Worm (Caenorhabditis elegans) whole organism, L3 larva: ENCODE data around the gene K09F6.10.

Experiments used
- egl-5 ChIP-seq: fragments of 150-350 bp; optimal IDR thresholded peaks from 2 replicates; lab custom pipeline; 2017; ENCODE audit warnings: missing biosample characterization, missing genetic modification reagents, missing genetic modification characterization, inconsistent platforms
- elt-2 ChIP-seq: sonication (generic microtip); optimal IDR thresholded peaks from 2 replicates; lab custom pipeline; 2016; ENCODE audit warnings: missing genetic modification reagents, mild to moderate bottlenecking, missing genetic modification characterization, missing compliant biosample characterization
- elt-3 ChIP-seq, 3 experiments: fragments of 150-350 bp in 1 of 3; sonication (generic microtip) in 2 of 3; optimal IDR thresholded peaks; 2 replicates in 2 of 3; 4 replicates in 1 of 3; lab custom pipeline; 2014 to 2017; ENCODE audit warnings: missing biosample characterization in 3 of 3, missing genetic modification characterization in 3 of 3
- mdl-1 ChIP-seq: fragments of 150-350 bp; optimal IDR thresholded peaks from 2 replicates; lab custom pipeline; 2014; ENCODE audit warnings: missing biosample characterization, missing genetic modification characterization
- pha-4 ChIP-seq: fragments of 150-350 bp; optimal IDR thresholded peaks from 2 replicates; lab custom pipeline; 2014; ENCODE audit warnings: missing biosample characterization, missing genetic modification reagents, missing genetic modification characterization
- skn-1 ChIP-seq: fragments of 150-350 bp; optimal IDR thresholded peaks from 2 replicates; lab custom pipeline; 2014; ENCODE audit warnings: missing biosample characterization, missing genetic modification characterization
- unc-39 ChIP-seq: sonication (generic microtip); optimal IDR thresholded peaks from 4 replicates; lab custom pipeline; 2017; ENCODE audit warnings: missing biosample characterization, missing genetic modification characterization

DNA sequence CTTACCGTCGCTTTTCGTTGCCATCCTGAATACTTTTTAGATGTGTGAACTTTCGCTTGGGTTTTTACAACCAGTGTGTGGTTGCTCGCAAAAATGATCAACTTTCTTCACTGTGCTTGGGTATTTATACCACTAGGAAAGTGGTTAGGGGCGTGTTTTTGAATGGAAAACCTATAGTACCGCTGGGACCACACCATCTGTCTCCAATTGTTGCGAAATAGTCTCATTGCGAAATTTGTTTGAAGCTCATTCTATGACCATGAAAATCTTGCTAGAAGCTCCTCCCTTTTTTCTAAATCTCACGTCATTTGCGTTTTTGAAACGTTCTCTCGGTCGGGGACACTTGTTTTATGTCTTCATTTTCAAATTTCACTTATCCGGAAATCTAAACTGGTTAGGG is at the start of gene K09F6.10, which contains the start of gene K09F6.13:
- no peak for TF ChIP-seq elt-3 (tag; optimal IDR thresholded peaks at IDR 0.05; lab: Kevin White, UChicago)
- TF ChIP-seq pha-4 (tag; lab: Kevin White, UChicago), result no peak
- TF ChIP-seq mdl-1 (tag; lab: Kevin White, UChicago), result no peak
- no peak for TF ChIP-seq elt-2 (tag; lab: Kevin White, UChicago)
- TF ChIP-seq skn-1 (tag; lab: Kevin White, UChicago), result no peak
- TF ChIP-seq unc-39 (tag; lab: Kevin White, UChicago), result no peak
- TF ChIP-seq egl-5 (tag; lab: Kevin White, UChicago), result no peak
